Worm (Caenorhabditis elegans): ENCODE data around the gene dylt-2.
A peak's percentile ranks its signal among the peaks of the same experiment; 100 is the strongest.

dylt-2 gene

ce11 chrX:8892808-8893207 is 47.2 kb downstream of the dylt-2 start, which contains the start of gene C13E3.1:
C13E3.1 (plus strand) TSS chrX:8893108.
- TF ChIP-seq hlh-30 (tag; optimal IDR thresholded peaks at IDR 0.05; ENCODE audit: insufficient read depth) (no peak), spr-3 (GFP tag; optimal IDR thresholded peaks at IDR 0.05) (no peak), lin-38 (GFP tag; IDR thresholded peaks at IDR 0.05) (no peak), madf-9 (GFP tag; conservative IDR thresholded peaks at IDR 0.05) (no peak), Y75B8A.6 (GFP tag; IDR thresholded peaks at IDR 0.05) (no peak), madf-5 (GFP tag; IDR thresholded peaks at IDR 0.05) (no peak), hlh-11 (tag; optimal IDR thresholded peaks at IDR 0.05) (no peak), dmd-8 (GFP tag; IDR thresholded peaks at IDR 0.05) (no peak), lin-1 (GFP tag; IDR thresholded peaks at IDR 0.05) (no peak), lin-39 (tag; optimal IDR thresholded peaks at IDR 0.05) (no peak), tag-97 (GFP tag; IDR thresholded peaks at IDR 0.05) (no peak), lim-7 (GFP tag; IDR thresholded peaks at IDR 0.05) (no peak), nhr-237 (tag; optimal IDR thresholded peaks at IDR 0.05) (no peak)

- TF ChIP-seq unc-62 (GFP tag; optimal IDR thresholded peaks at IDR 0.05 in 1 of 2) (peak in 1 of 2 experiments; percentile 98), unc-62 (tag; optimal IDR thresholded peaks at IDR 0.05) (no peak), arid-1 (GFP tag; conservative IDR thresholded peaks at IDR 0.05) (no peak), aha-1 (tag) (no peak), nhr-28 (tag; optimal IDR thresholded peaks at IDR 0.05) (peak; percentile 28), pqm-1 (tag; optimal IDR thresholded peaks at IDR 0.05) (peak; percentile 12), F26F4.8 (GFP tag; conservative IDR thresholded peaks at IDR 0.05) (no peak)
Measured at ce11 chrX:8891393-8891953, 48.5 kb downstream of the dylt-2 start.

- TF ChIP-seq fkh-10 (GFP tag; optimal IDR thresholded peaks at IDR 0.05) (no peak), ceh-28 (tag; optimal IDR thresholded peaks at IDR 0.05) (no peak), set-16 (GFP tag; IDR thresholded peaks at IDR 0.05) (no peak), nhr-28 (tag; optimal IDR thresholded peaks at IDR 0.05) (peak; percentile 56), ceh-62 (tag; optimal IDR thresholded peaks at IDR 0.05) (no peak), skn-1 (tag; optimal IDR thresholded peaks at IDR 0.05) (no peak), unc-62 (GFP tag; optimal IDR thresholded peaks at IDR 0.05 in 1 of 2) (peak in 1 of 2 experiments; percentile 64), unc-62 (tag; optimal IDR thresholded peaks at IDR 0.05) (no peak), snpc-1.2 (GFP tag; IDR thresholded peaks at IDR 0.05) (no peak), nhr-10 (tag; optimal IDR thresholded peaks at IDR 0.05) (no peak)
Measured at ce11 chrX:8890251-8890755, 49.7 kb downstream of the dylt-2 start.

All from whole organism, L4 larva.